Worm (Caenorhabditis elegans) whole organism, L1 larva: ENCODE data around the gene F15H10.5.

Source experiments
- C34B4.2 ChIP-seq: sonication (generic microtip); optimal IDR thresholded peaks from 2 replicates; lab custom pipeline; 2017; ENCODE audit warnings: mild to moderate bottlenecking, missing genetic modification characterization, missing compliant biosample characterization
- Y116A8C.19 ChIP-seq: sonication (generic microtip); optimal IDR thresholded peaks from 2 replicates; lab custom pipeline; 2016; ENCODE audit warnings: missing compliant biosample characterization, missing genetic modification characterization, borderline replicate concordance
- aha-1 ChIP-seq: fragments of 150-350 bp; optimal IDR thresholded peaks from 2 replicates; lab custom pipeline; 2014; ENCODE audit warnings: missing biosample characterization, missing genetic modification characterization
- alr-1 ChIP-seq: fragments of 200-800 bp; sonication (Bioruptor generic); optimal IDR thresholded peaks from 2 replicates; lab custom pipeline; 2018; ENCODE audit warnings: borderline replicate concordance, mild to moderate bottlenecking, missing genetic modification characterization, missing compliant biosample characterization
- aly-2 ChIP-seq: fragments of 150-350 bp; optimal IDR thresholded peaks from 2 replicates; lab custom pipeline; 2014; ENCODE audit warnings: missing biosample characterization, missing genetic modification characterization
- ceh-82 ChIP-seq, 3 experiments: fragments of 150-350 bp in 1 of 3; sonication (generic microtip) in 2 of 3; optimal IDR thresholded peaks; 2 replicates each; lab custom pipeline; 2014 to 2017; ENCODE audit warnings: missing biosample characterization in 3 of 3, missing genetic modification characterization in 3 of 3
- ceh-90 ChIP-seq: sonication (generic microtip); optimal IDR thresholded peaks from 2 replicates; lab custom pipeline; 2016; ENCODE audit warnings: missing genetic modification characterization, missing compliant biosample characterization
- ces-1 ChIP-seq: fragments of 150-350 bp; optimal IDR thresholded peaks from 2 replicates; lab custom pipeline; 2014; ENCODE audit warnings: missing biosample characterization, missing genetic modification reagents, missing genetic modification characterization
- dpl-1 ChIP-seq, 3 experiments: fragments of 150-350 bp in 2 of 3; sonication (generic microtip) in 1 of 3; optimal IDR thresholded peaks; 2 replicates each; lab custom pipeline; 2014 to 2017; ENCODE audit warnings: missing biosample characterization in 3 of 3, missing genetic modification characterization in 3 of 3, missing genetic modification reagents in 3 of 3
- dsc-1 ChIP-seq: sonication (generic microtip); optimal IDR thresholded peaks from 2 replicates; lab custom pipeline; 2016; ENCODE audit warnings: mild to moderate bottlenecking, missing genetic modification characterization, missing compliant biosample characterization
- efl-1 ChIP-seq, 4 experiments: fragments of 150-350 bp; optimal IDR thresholded peaks in 3 of 4; peaks in 1 of 4; 1 replicate in 1 of 4; 2 replicates in 3 of 4; lab custom pipeline; 2014; ENCODE audit warnings: missing biosample characterization in 2 of 4, missing genetic modification characterization in 2 of 4, missing genetic modification reagents in 2 of 4
- efl-3 ChIP-seq: fragments of 200-800 bp; sonication (Bioruptor generic); optimal IDR thresholded peaks from 2 replicates; lab custom pipeline; 2018; ENCODE audit warnings: mild to moderate bottlenecking, missing genetic modification characterization, missing compliant biosample characterization
- egl-27 ChIP-seq, 2 experiments: fragments of 150-350 bp in 1 of 2; sonication (generic microtip); optimal IDR thresholded peaks; 3 replicates each; lab custom pipeline; 2017 to 2018; ENCODE audit warnings: missing biosample characterization in 2 of 2, missing genetic modification characterization in 2 of 2, missing genetic modification reagents in 2 of 2
- elt-2 ChIP-seq: sonication (generic microtip); optimal IDR thresholded peaks from 2 replicates; lab custom pipeline; 2016; ENCODE audit warnings: missing genetic modification characterization, mild to moderate bottlenecking, inconsistent platforms, missing compliant biosample characterization, missing genetic modification reagents
- elt-3 ChIP-seq, 6 experiments: fragments of 150-350 bp in 1 of 6; sonication (generic microtip); optimal IDR thresholded peaks; 2 replicates each; lab custom pipeline; 2017 to 2018; ENCODE audit warnings: missing biosample characterization in 6 of 6, missing genetic modification characterization in 6 of 6, inconsistent platforms in 1 of 6
- fkh-8 ChIP-seq: sonication (generic microtip); optimal IDR thresholded peaks from 2 replicates; lab custom pipeline; 2016; ENCODE audit warnings: mild to moderate bottlenecking, missing genetic modification characterization, missing compliant biosample characterization
- fos-1 ChIP-seq: fragments of 150-350 bp; optimal IDR thresholded peaks from 2 replicates; lab custom pipeline; 2014; ENCODE audit warnings: missing biosample characterization, missing genetic modification characterization
- hlh-4 ChIP-seq: sonication (generic microtip); optimal IDR thresholded peaks from 2 replicates; lab custom pipeline; 2016; ENCODE audit warnings: mild to moderate bottlenecking, missing genetic modification characterization, missing compliant biosample characterization
- lin-15B ChIP-seq: fragments of 150-350 bp; sonication (generic microtip); optimal IDR thresholded peaks from 3 replicates; lab custom pipeline; 2014; ENCODE audit warnings: missing biosample characterization, missing genetic modification characterization
- lin-39 ChIP-seq: fragments of 150-350 bp; optimal IDR thresholded peaks from 2 replicates; lab custom pipeline; 2014; ENCODE audit warnings: missing biosample characterization, missing genetic modification reagents, missing genetic modification characterization
- lsy-2 ChIP-seq, 2 experiments: fragments of 150-350 bp; optimal IDR thresholded peaks; 2 replicates each; lab custom pipeline; 2014; ENCODE audit warnings: missing biosample characterization in 2 of 2, missing genetic modification characterization in 2 of 2
- nhr-237 ChIP-seq: fragments of 150-350 bp; optimal IDR thresholded peaks from 2 replicates; lab custom pipeline; 2014; ENCODE audit warnings: missing biosample characterization, missing genetic modification characterization
- nhr-77 ChIP-seq: fragments of 150-350 bp; optimal IDR thresholded peaks from 2 replicates; lab custom pipeline; 2014; ENCODE audit warnings: missing biosample characterization, missing genetic modification characterization
- nhr-84 ChIP-seq: sonication (generic microtip); optimal IDR thresholded peaks from 2 replicates; lab custom pipeline; 2017; ENCODE audit warnings: missing biosample characterization, missing genetic modification characterization
- nhr-90 ChIP-seq: sonication (generic microtip); optimal IDR thresholded peaks from 2 replicates; lab custom pipeline; 2016; ENCODE audit warnings: mild to moderate bottlenecking, missing genetic modification characterization, missing compliant biosample characterization; ENCODE audit not compliant: poor library complexity
- pag-3 ChIP-seq: sonication (generic microtip); optimal IDR thresholded peaks from 2 replicates; lab custom pipeline; 2017; ENCODE audit warnings: missing genetic modification characterization, mild to moderate bottlenecking, missing compliant biosample characterization, antibody characterized with exemption, borderline replicate concordance; ENCODE audit not compliant: insufficient read depth
- pqm-1 ChIP-seq: sonication (generic microtip); optimal IDR thresholded peaks from 3 replicates; lab custom pipeline; 2017; ENCODE audit warnings: missing biosample characterization, missing genetic modification characterization
- sptf-1 ChIP-seq: fragments of 150-350 bp; optimal IDR thresholded peaks from 2 replicates; lab custom pipeline; 2014; ENCODE audit warnings: missing biosample characterization, missing genetic modification characterization
- swsn-7 ChIP-seq: sonication (generic microtip); optimal IDR thresholded peaks from 2 replicates; lab custom pipeline; 2016; ENCODE audit warnings: missing genetic modification characterization, missing compliant biosample characterization
- tlp-1 ChIP-seq: fragments of 150-350 bp; optimal IDR thresholded peaks from 2 replicates; lab custom pipeline; 2014; ENCODE audit warnings: missing biosample characterization, missing genetic modification characterization
- unc-30 ChIP-seq: sonication (generic microtip); optimal IDR thresholded peaks from 2 replicates; lab custom pipeline; 2017; ENCODE audit warnings: missing biosample characterization, missing genetic modification characterization
- zag-1 ChIP-seq: fragments of 150-350 bp; optimal IDR thresholded peaks from 2 replicates; lab custom pipeline; 2014; ENCODE audit warnings: missing biosample characterization, missing genetic modification characterization
- zip-4 ChIP-seq: fragments of 200-800 bp; sonication (Bioruptor generic); optimal IDR thresholded peaks from 2 replicates; lab custom pipeline; 2018; ENCODE audit warnings: mild to moderate bottlenecking, missing genetic modification characterization, moderate library complexity, missing compliant biosample characterization
- ztf-11 ChIP-seq, 2 experiments: sonication (generic microtip); optimal IDR thresholded peaks; 2 replicates each; lab custom pipeline; 2016 to 2017; ENCODE audit warnings: missing genetic modification characterization in 2 of 2, missing biosample characterization in 1 of 2, missing compliant biosample characterization in 1 of 2

The F15H10.5 gene

DNA sequence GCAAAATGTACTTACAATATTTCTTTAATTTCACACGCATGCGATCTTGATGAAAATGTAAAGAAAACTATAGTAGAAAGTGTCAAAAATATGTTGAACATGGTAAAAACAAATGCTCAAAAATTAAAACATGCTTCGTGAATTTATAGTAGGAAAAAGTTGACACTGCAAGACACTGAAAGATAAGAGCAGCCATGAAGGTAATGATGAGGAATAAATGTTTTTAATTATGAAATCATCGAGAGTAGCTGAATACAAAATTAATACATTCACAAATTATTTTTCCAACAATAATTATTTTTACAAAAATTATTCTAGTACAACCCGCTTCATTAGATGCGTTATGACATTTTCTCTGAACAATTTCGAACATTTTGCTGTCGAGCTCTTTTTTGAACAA is 1.9 kb downstream of the F15H10.5 start, which contains the start of gene F15H10.10:
TSS of gene F15H10.10 (minus strand) at position 101 of the 400 bp plus-strand sequence.
- TF ChIP-seq nhr-90 (tag; lab: Kevin White, UChicago) (no peak), alr-1 (tag; lab: Kevin White, UChicago) (no peak), efl-1 (optimal IDR thresholded peaks at IDR 0.05; lab: Kevin White, UChicago) (no peak), efl-1 (GFP tag; optimal IDR thresholded peaks at IDR 0.05 in 1 of 2; lab: Kevin White, UChicago) (no peak), ces-1 (GFP tag; lab: Kevin White, UChicago) (no peak), zag-1 (tag; lab: Kevin White, UChicago) (no peak), hlh-4 (tag; lab: Kevin White, UChicago) (no peak), aly-2 (tag; lab: Kevin White, UChicago) (no peak), fkh-8 (tag; lab: Kevin White, UChicago) (no peak), egl-27 (tag; optimal IDR thresholded peaks at IDR 0.05; lab: Kevin White, UChicago) (no peak), aha-1 (tag; lab: Kevin White, UChicago) (no peak), C34B4.2 (tag; lab: Kevin White, UChicago) (no peak), ceh-90 (tag; lab: Kevin White, UChicago) (no peak), swsn-7 (tag; lab: Kevin White, UChicago) (no peak), nhr-237 (tag; lab: Kevin White, UChicago) (no peak), nhr-77 (tag; lab: Kevin White, UChicago) (no peak)

- TF ChIP-seq unc-30 (tag; lab: Kevin White, UChicago) (no peak), elt-3 (tag; optimal IDR thresholded peaks at IDR 0.05; lab: Kevin White, UChicago) (no peak), ceh-82 (tag; optimal IDR thresholded peaks at IDR 0.05; lab: Kevin White, UChicago) (no peak), dsc-1 (tag; lab: Kevin White, UChicago) (no peak), nhr-77 (tag; lab: Kevin White, UChicago) (no peak), lin-15B (tag; lab: Kevin White, UChicago) (no peak), ztf-11 (tag; optimal IDR thresholded peaks at IDR 0.05; lab: Kevin White, UChicago) (no peak), efl-3 (GFP tag; lab: Kevin White, UChicago) (no peak), nhr-84 (tag; lab: Kevin White, UChicago) (no peak), pag-3 (tag; lab: Kevin White, UChicago) (no peak), zip-4 (GFP tag; lab: Kevin White, UChicago) (no peak), dpl-1 (GFP tag; optimal IDR thresholded peaks at IDR 0.05; lab: Kevin White, UChicago) (no peak), Y116A8C.19 (no peak), efl-1 (optimal IDR thresholded peaks at IDR 0.05; lab: Kevin White, UChicago) (no peak), efl-1 (GFP tag; optimal IDR thresholded peaks at IDR 0.05 in 1 of 2; lab: Kevin White, UChicago) (no peak), egl-27 (tag; optimal IDR thresholded peaks at IDR 0.05; lab: Kevin White, UChicago) (no peak), sptf-1 (tag; lab: Kevin White, UChicago) (no peak)
These were observed 4.3 kb downstream of the F15H10.5 start, which contains the start of gene F15H10.9 for ce11 chrV:10414610-10415009. TSS of gene F15H10.9 (minus strand) at chrV:10414710.

DNA sequence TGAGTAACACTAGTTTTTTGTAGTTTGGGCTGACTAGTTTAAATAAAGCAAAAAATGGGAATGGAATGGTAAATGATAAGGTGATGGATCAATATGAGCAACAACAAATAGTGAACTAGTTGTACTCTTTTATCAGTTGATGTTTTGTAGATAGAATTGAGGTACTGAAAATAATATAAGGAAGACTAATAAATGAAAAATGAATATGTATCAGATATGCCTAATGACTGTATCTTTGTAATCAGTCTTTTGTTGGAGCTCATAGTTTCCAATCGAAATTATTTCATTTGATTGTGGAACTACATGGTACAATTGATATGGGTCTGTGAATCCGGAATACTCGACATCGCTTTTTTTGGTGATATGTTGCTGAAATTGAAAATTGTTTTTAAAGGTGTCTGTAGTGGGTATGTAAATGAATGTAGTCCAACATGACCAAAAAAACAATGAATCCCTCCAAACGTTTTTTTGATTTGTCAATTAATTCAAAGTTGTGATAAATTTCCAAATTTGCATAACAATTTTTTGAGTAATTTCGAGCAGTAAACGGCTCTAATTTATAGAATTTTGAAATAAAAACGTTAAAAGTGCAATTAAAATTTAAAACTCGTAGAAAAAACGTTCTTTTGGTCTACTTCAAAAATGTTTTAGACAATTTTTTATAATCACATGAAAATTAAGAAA is 8.7 kb downstream of the F15H10.5 start, which contains the start of gene F15H10.12:
TSS of gene F15H10.12 (minus strand) at position 51 of the 684 bp plus-strand sequence.
- TF ChIP-seq fos-1 (tag; lab: Kevin White, UChicago) (no peak), lsy-2 (tag; optimal IDR thresholded peaks at IDR 0.05; lab: Kevin White, UChicago) (no peak), egl-27 (tag; optimal IDR thresholded peaks at IDR 0.05; lab: Kevin White, UChicago) (no peak), pqm-1 (tag; lab: Kevin White, UChicago) (no peak), swsn-7 (tag; lab: Kevin White, UChicago) (no peak), lin-15B (tag; lab: Kevin White, UChicago) (no peak), lin-39 (tag; lab: Kevin White, UChicago) (no peak), tlp-1 (tag; lab: Kevin White, UChicago) (no peak), elt-2 (tag; lab: Kevin White, UChicago) (no peak)
